Worm (Caenorhabditis elegans): ENCODE results near the gene B0416.2.

DNA sequence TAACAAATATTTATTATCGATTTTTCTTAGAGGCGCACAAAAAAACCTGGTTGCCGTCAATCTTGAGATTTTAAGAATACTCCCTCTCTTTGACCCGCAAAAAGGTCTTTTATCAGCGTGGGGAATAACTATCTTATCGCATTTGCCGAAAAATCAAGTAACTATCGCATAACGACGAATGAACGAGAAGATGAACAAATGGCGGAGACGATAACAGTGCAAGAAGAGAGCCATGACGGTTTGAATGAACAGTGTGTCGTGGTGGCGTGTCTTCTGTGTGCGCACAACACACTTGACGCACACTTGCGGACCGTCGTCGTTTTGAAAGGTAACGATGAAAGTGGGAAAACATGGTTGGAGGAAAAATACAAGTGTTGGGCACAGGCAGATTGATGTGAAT lies 27.1 kb upstream of the B0416.2 start:
- TF ChIP-seq nhr-12 (tag; optimal IDR thresholded peaks at IDR 0.05) (no peak), nfya-1 (tag; optimal IDR thresholded peaks at IDR 0.05; ENCODE audit: insufficient read depth) (no peak)

All from whole organism, L3 larva.